Fruit fly (Drosophila melanogaster): Measurements from ENCODE around the gene Gyc88E.

dm6 chr3R:15129998-15130397 is 20.2 kb upstream of the Gyc88E start:
- TF ChIP-seq Myc (optimal IDR thresholded peaks at IDR 0.05), result no peak
- TF ChIP-seq h (optimal IDR thresholded peaks at IDR 0.05), result no peak
- TF ChIP-seq ttk (optimal IDR thresholded peaks at IDR 0.05), result no peak
